Fruit fly (Drosophila melanogaster): ENCODE data around the gene CG12017.

DNA sequence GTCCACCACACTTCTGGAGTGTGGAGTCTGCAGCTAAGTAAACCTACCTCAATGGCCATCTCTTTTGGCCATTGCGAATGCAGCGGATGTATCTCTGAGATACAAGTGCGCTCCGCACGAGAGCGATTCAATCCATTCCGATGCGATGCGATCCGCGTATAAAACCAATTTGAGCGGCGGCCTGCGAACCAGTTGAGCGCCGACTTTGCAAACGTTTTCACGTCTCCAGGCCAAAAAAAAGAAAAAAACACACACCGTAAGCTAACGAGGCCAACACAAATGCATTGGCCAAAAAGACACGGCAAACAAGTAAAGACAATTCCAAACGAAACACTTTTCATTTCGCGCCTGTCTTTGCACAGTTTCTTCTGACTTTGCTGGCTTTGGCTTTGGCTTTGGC, 22.3 kb upstream of the CG12017 start, which contains the start of gene ckd:
- TF ChIP-seq Sin3A (optimal IDR thresholded peaks at IDR 0.05) (no peak), h (optimal IDR thresholded peaks at IDR 0.05) (no peak), psq (optimal IDR thresholded peaks at IDR 0.05) (no peak), insv (optimal IDR thresholded peaks at IDR 0.05) (no peak), ttk (optimal IDR thresholded peaks at IDR 0.05) (no peak), Myc (optimal IDR thresholded peaks at IDR 0.05) (no peak)

Measured in Kc167 (cell line).